Fruit fly (Drosophila melanogaster) whole organism, embryonic: ENCODE data around the gene Dok.

Experiments used
- Asciz ChIP-seq: fragments of 200-800 bp; sonication (Bioruptor generic); optimal IDR thresholded peaks from 2 replicates; lab custom pipeline; 2017; ENCODE audit warnings: missing biosample characterization, mild to moderate bottlenecking, missing genetic modification characterization, missing genetic modification reagents
- Atf6 ChIP-seq: fragments of 200-800 bp; sonication (Bioruptor generic); IDR thresholded peaks from 2 replicates; pipeline ENCODE4 v1.3.6; 2022; ENCODE audit warnings: missing biosample characterization, missing genetic modification characterization
- Awh ChIP-seq: fragments of 200-800 bp; sonication (Bioruptor generic); IDR thresholded peaks from 2 replicates; pipeline ENCODE4, ENCODE4 v1.3.6; 2022; ENCODE audit warnings: missing biosample characterization, missing genetic modification characterization
- Blimp-1 ChIP-seq: fragments of 200-800 bp; sonication (Bioruptor generic); optimal IDR thresholded peaks from 3 replicates; lab custom pipeline; 2018; ENCODE audit warnings: missing biosample characterization, missing genetic modification characterization, mild to moderate bottlenecking, moderate library complexity, missing genetic modification reagents
- CG12219 ChIP-seq: fragments of 200-800 bp; sonication (Bioruptor generic); optimal IDR thresholded peaks from 3 replicates; lab custom pipeline; 2018; ENCODE audit warnings: missing biosample characterization, mild to moderate bottlenecking, missing genetic modification characterization
- CG12769 ChIP-seq: fragments of 200-800 bp; sonication (Bioruptor generic); optimal IDR thresholded peaks from 2 replicates; lab custom pipeline; 2019; ENCODE audit warnings: missing biosample characterization, mild to moderate bottlenecking, missing genetic modification characterization, moderate library complexity
- CG13775 ChIP-seq: fragments of 200-800 bp; sonication (Bioruptor generic); optimal IDR thresholded peaks from 3 replicates; lab custom pipeline; 2017; ENCODE audit warnings: missing biosample characterization, mild to moderate bottlenecking, missing genetic modification characterization
- CG13894 ChIP-seq: fragments of 200-800 bp; sonication (Bioruptor generic); optimal IDR thresholded peaks from 3 replicates; lab custom pipeline; 2018; ENCODE audit warnings: missing biosample characterization, mild to moderate bottlenecking, missing genetic modification characterization, moderate library complexity
- CG15011 ChIP-seq: fragments of 200-800 bp; sonication (Bioruptor generic); optimal IDR thresholded peaks from 3 replicates; lab custom pipeline; 2018; ENCODE audit warnings: missing biosample characterization, mild to moderate bottlenecking, missing genetic modification characterization
- CG15601 ChIP-seq: fragments of 200-800 bp; sonication (Bioruptor generic); optimal IDR thresholded peaks from 3 replicates; lab custom pipeline; 2019; ENCODE audit warnings: missing biosample characterization, mild to moderate bottlenecking, missing genetic modification characterization, moderate library complexity
- CG15696 ChIP-seq: fragments of 200-800 bp; sonication (Bioruptor generic); optimal IDR thresholded peaks from 2 replicates; lab custom pipeline; 2019; ENCODE audit warnings: missing biosample characterization, mild to moderate bottlenecking, missing genetic modification characterization, moderate library complexity
- CG17361 ChIP-seq: fragments of 200-800 bp; sonication (Bioruptor generic); IDR thresholded peaks from 3 replicates; pipeline ENCODE4 v1.3.6; 2022; ENCODE audit warnings: missing biosample characterization, missing genetic modification characterization
- CG17829 ChIP-seq: fragments of 200-800 bp; optimal IDR thresholded peaks from 2 replicates; lab custom pipeline; 2019; ENCODE audit warnings: missing biosample characterization, mild to moderate bottlenecking, missing genetic modification characterization, moderate library complexity
- CG2116 ChIP-seq: fragments of 200-800 bp; sonication (Bioruptor generic); optimal IDR thresholded peaks from 3 replicates; lab custom pipeline; 2018; ENCODE audit warnings: missing biosample characterization, mild to moderate bottlenecking, missing genetic modification characterization
- CG2202 ChIP-seq: fragments of 200-800 bp; sonication (Bioruptor generic); optimal IDR thresholded peaks from 2 replicates; lab custom pipeline; 2018; ENCODE audit warnings: missing biosample characterization, mild to moderate bottlenecking, missing genetic modification characterization
- CG2875 ChIP-seq: fragments of 200-800 bp; sonication (Bioruptor generic); optimal IDR thresholded peaks from 2 replicates; lab custom pipeline; 2017; ENCODE audit warnings: missing biosample characterization, mild to moderate bottlenecking, missing genetic modification characterization, missing genetic modification reagents
- CG4730 ChIP-seq: fragments of 200-800 bp; sonication (Bioruptor generic); IDR thresholded peaks from 2 replicates; pipeline ENCODE4 v1.3.6; 2022; ENCODE audit warnings: missing biosample characterization, missing genetic modification characterization
- CG7271 ChIP-seq: fragments of 200-800 bp; sonication (Bioruptor generic); optimal IDR thresholded peaks from 2 replicates; lab custom pipeline; 2018; ENCODE audit warnings: missing biosample characterization, mild to moderate bottlenecking, missing genetic modification characterization, moderate library complexity
- CG7839 ChIP-seq: fragments of 200-800 bp; sonication (Bioruptor generic); optimal IDR thresholded peaks from 3 replicates; lab custom pipeline; 2018; ENCODE audit warnings: missing biosample characterization, mild to moderate bottlenecking, missing genetic modification characterization, moderate library complexity
- CG8359 ChIP-seq: fragments of 200-800 bp; sonication (Bioruptor generic); optimal IDR thresholded peaks from 2 replicates; lab custom pipeline; 2017; ENCODE audit warnings: missing biosample characterization, mild to moderate bottlenecking, missing genetic modification characterization, borderline replicate concordance
- Camta ChIP-seq: fragments of 200-800 bp; sonication (Bioruptor generic); optimal IDR thresholded peaks from 2 replicates; lab custom pipeline; 2016; ENCODE audit warnings: missing biosample characterization, missing genetic modification characterization
- Deaf1 ChIP-seq: fragments of 200-800 bp; optimal IDR thresholded peaks from 3 replicates; lab custom pipeline; 2019; ENCODE audit warnings: missing biosample characterization, mild to moderate bottlenecking, missing genetic modification characterization, moderate library complexity
- Dek ChIP-seq: fragments of 200-800 bp; sonication (Bioruptor generic); optimal IDR thresholded peaks from 3 replicates; lab custom pipeline; 2019; ENCODE audit warnings: missing biosample characterization, mild to moderate bottlenecking, missing genetic modification characterization, moderate library complexity
- Dfd ChIP-seq, 2 experiments: fragments of >200 bp; optimal IDR thresholded peaks; 2 replicates each; lab custom pipeline; 2017; ENCODE audit warnings: missing biosample characterization in 2 of 2, missing genetic modification characterization in 2 of 2
- E2f1 ChIP-seq: fragments of 200-800 bp; sonication (Bioruptor generic); IDR thresholded peaks from 2 replicates; pipeline ENCODE4 v1.3.6; 2022; ENCODE audit warnings: missing biosample characterization, missing genetic modification characterization
- Elba2 ChIP-seq: fragments of 200-800 bp; sonication (Bioruptor generic); optimal IDR thresholded peaks from 3 replicates; lab custom pipeline; 2016; ENCODE audit warnings: missing biosample characterization, missing genetic modification characterization
- HLH3B ChIP-seq: fragments of 200-800 bp; sonication (Bioruptor generic); IDR thresholded peaks from 2 replicates; pipeline ENCODE4 v1.3.6; 2022; ENCODE audit warnings: missing biosample characterization, missing genetic modification characterization
- Mad ChIP-seq: fragments of 200-800 bp; sonication (Bioruptor generic); optimal IDR thresholded peaks from 2 replicates; lab custom pipeline; 2016; ENCODE audit warnings: missing biosample characterization, missing genetic modification characterization
- Neu2 ChIP-seq: fragments of 200-800 bp; sonication (Bioruptor generic); optimal IDR thresholded peaks from 3 replicates; lab custom pipeline; 2016; ENCODE audit warnings: missing biosample characterization, missing genetic modification characterization, borderline replicate concordance
- Nf-YA ChIP-seq: fragments of 200-800 bp; sonication (Bioruptor generic); IDR thresholded peaks from 2 replicates; pipeline ENCODE4 v1.3.6; 2022; ENCODE audit warnings: missing biosample characterization, missing genetic modification characterization
- Side ChIP-seq: fragments of 200-800 bp; sonication (Bioruptor generic); optimal IDR thresholded peaks from 2 replicates; lab custom pipeline; 2016; ENCODE audit warnings: missing biosample characterization, missing genetic modification characterization
- Tbp ChIP-seq: fragments of >200 bp; optimal IDR thresholded peaks from 2 replicates; lab custom pipeline; 2018; ENCODE audit warnings: missing biosample characterization, missing genetic modification characterization
- Xrp1 ChIP-seq: fragments of 200-800 bp; sonication (Bioruptor generic); IDR thresholded peaks from 2 replicates; pipeline ENCODE4 v1.3.6; 2022; ENCODE audit warnings: missing biosample characterization, missing genetic modification characterization
- bsh ChIP-seq, 2 experiments: fragments of 200-800 bp; sonication (Bioruptor generic); optimal IDR thresholded peaks; 2 replicates each; lab custom pipeline; 2017 to 2018; ENCODE audit warnings: mild to moderate bottlenecking in 2 of 2, missing biosample characterization in 2 of 2, missing genetic modification characterization in 2 of 2, moderate library complexity in 1 of 2
- caup ChIP-seq: fragments of 200-800 bp; sonication (Bioruptor generic); optimal IDR thresholded peaks from 3 replicates; lab custom pipeline; 2017; ENCODE audit warnings: missing biosample characterization, mild to moderate bottlenecking, missing genetic modification characterization, moderate library complexity; ENCODE audit not compliant: severe bottlenecking
- chif ChIP-seq, 2 experiments: fragments of 200-800 bp; sonication (Bioruptor generic); optimal IDR thresholded peaks; 3 replicates each; lab custom pipeline; 2016; ENCODE audit warnings: missing biosample characterization in 2 of 2, missing genetic modification characterization in 2 of 2
- fd3F ChIP-seq: fragments of 200-800 bp; sonication (Bioruptor generic); optimal IDR thresholded peaks from 2 replicates; lab custom pipeline; 2018; ENCODE audit warnings: missing biosample characterization, mild to moderate bottlenecking, missing genetic modification characterization, moderate library complexity
- fd64A ChIP-seq: fragments of 200-800 bp; sonication (Bioruptor generic); optimal IDR thresholded peaks from 3 replicates; lab custom pipeline; 2018; ENCODE audit warnings: missing biosample characterization, mild to moderate bottlenecking, missing genetic modification characterization
- gsb-n ChIP-seq: fragments of 200-800 bp; sonication (Bioruptor generic); optimal IDR thresholded peaks from 3 replicates; lab custom pipeline; 2018; ENCODE audit warnings: missing biosample characterization, mild to moderate bottlenecking, missing genetic modification characterization
- kay ChIP-seq: fragments of 200-800 bp; sonication (Bioruptor generic); optimal IDR thresholded peaks from 2 replicates; lab custom pipeline; 2016; ENCODE audit warnings: missing biosample characterization, missing genetic modification characterization
- knrl ChIP-seq: fragments of 200-800 bp; sonication (Bioruptor generic); IDR thresholded peaks from 3 replicates; pipeline ENCODE4 v1.3.6; 2022; ENCODE audit warnings: missing biosample characterization, missing genetic modification characterization; ENCODE audit not compliant: partially characterized antibody
- lola ChIP-seq, 3 experiments: fragments of >200 bp in 2 of 3; fragments of 200-800 bp in 1 of 3; sonication (Bioruptor generic) in 1 of 3; optimal IDR thresholded peaks; 2 replicates each; lab custom pipeline; 2017 to 2019; ENCODE audit warnings: missing biosample characterization in 3 of 3, missing genetic modification characterization in 3 of 3, mild to moderate bottlenecking in 1 of 3, moderate library complexity in 1 of 3
- onecut ChIP-seq: fragments of 200-800 bp; sonication (Bioruptor generic); IDR thresholded peaks from 2 replicates; pipeline ENCODE4 v1.3.6; 2022; ENCODE audit warnings: missing biosample characterization, missing genetic modification characterization
- org-1 ChIP-seq: fragments of 200-800 bp; sonication (Bioruptor generic); optimal IDR thresholded peaks from 2 replicates; lab custom pipeline; 2017; ENCODE audit warnings: missing biosample characterization, missing genetic modification characterization
- pho ChIP-seq: fragments of 200-800 bp; sonication (Bioruptor generic); optimal IDR thresholded peaks from 2 replicates; lab custom pipeline; 2016; ENCODE audit warnings: missing biosample characterization, missing genetic modification characterization
- pnt ChIP-seq: fragments of 200-800 bp; sonication (Bioruptor generic); optimal IDR thresholded peaks from 3 replicates; lab custom pipeline; 2016; ENCODE audit warnings: missing biosample characterization, missing genetic modification characterization
- ranshi ChIP-seq: fragments of 200-800 bp; sonication (Bioruptor generic); IDR thresholded peaks from 2 replicates; pipeline ENCODE4 v1.3.6; 2022; ENCODE audit warnings: missing biosample characterization, missing genetic modification characterization
- sens ChIP-seq: fragments of 200-800 bp; sonication (Bioruptor generic); peaks from one replicate; lab custom pipeline; 2016; ENCODE audit warnings: missing biosample characterization, missing genetic modification characterization
- slp2 ChIP-seq: fragments of 200-800 bp; sonication (Bioruptor generic); optimal IDR thresholded peaks from 2 replicates; lab custom pipeline; 2016; ENCODE audit warnings: missing biosample characterization, missing genetic modification characterization
- tll ChIP-seq, 2 experiments: fragments of 200-800 bp in 1 of 2; fragments of >200 bp in 1 of 2; sonication (Bioruptor generic) in 1 of 2; optimal IDR thresholded peaks; 2 replicates each; lab custom pipeline; 2017 to 2019; ENCODE audit warnings: missing biosample characterization in 2 of 2, missing genetic modification characterization in 2 of 2, mild to moderate bottlenecking in 1 of 2, moderate library complexity in 1 of 2
- yki ChIP-seq: fragments of >200 bp; optimal IDR thresholded peaks from 3 replicates; lab custom pipeline; 2018

Gene Dok

DNA sequence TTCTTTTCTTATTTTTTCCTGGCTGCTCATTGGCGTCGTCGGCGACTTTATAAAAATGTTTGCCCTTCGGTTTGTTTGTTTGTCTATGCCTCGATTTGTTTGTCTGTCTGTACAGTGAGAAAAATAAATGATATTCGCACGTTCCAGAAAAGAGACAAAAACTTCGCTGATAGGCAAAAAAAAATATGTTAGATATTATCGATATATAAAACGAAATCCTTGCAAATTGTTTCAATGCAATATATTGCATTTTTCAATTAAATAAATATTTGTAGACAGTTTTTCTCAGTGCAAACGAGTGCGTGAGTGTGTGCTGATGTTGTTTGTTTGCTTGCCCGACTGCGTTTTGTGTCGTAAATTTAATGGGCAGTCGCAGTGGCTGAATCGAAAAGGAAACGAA, 47.0 kb upstream of the Dok start (continued):
- TF ChIP-seq ranshi (peak; percentile 39; the same call in 1 of the 2 replicates), kay (GFP tag; lab: Kevin White, UChicago) (no peak), CG12769 (tag; lab: Kevin White, UChicago) (peak; percentile 1), chif (GFP tag; optimal IDR thresholded peaks at IDR 0.05; lab: Kevin White, UChicago) (peak; percentile 66 to 76), tll (GFP tag; optimal IDR thresholded peaks at IDR 0.05; lab: Kevin White, UChicago) (peak in 1 of 2 experiments; percentile 76), bsh (GFP tag; optimal IDR thresholded peaks at IDR 0.05; lab: Kevin White, UChicago) (peak in 1 of 2 experiments; percentile 75), CG7271 (peak; percentile 73), Nf-YA (GFP tag; lab: Robert Waterston, UW) (no peak), onecut (GFP tag; lab: Robert Waterston, UW) (peak; percentile 24; the same call in 1 of the 2 replicates), Awh (GFP tag; lab: Robert Waterston, UW) (0 out of 2 replicates have a peak, but pooled peaks have one; percentile 28), Blimp-1 (GFP tag; lab: Kevin White, UChicago) (peak; percentile 70), CG15696 (tag; lab: Kevin White, UChicago) (peak; percentile 93), caup (peak; percentile 30), CG7839 (tag; lab: Kevin White, UChicago) (peak; percentile 67), yki (no peak), org-1 (GFP tag; lab: Kevin White, UChicago) (peak; percentile 45), CG15601 (tag; lab: Kevin White, UChicago) (peak; percentile 58), fd3F (GFP tag; lab: Kevin White, UChicago) (no peak), CG8359 (GFP tag; lab: Kevin White, UChicago) (peak; percentile 59), Camta (GFP tag; lab: Kevin White, UChicago) (peak; percentile 51), pho (GFP tag; lab: Kevin White, UChicago) (peak; percentile 12), knrl (GFP tag; lab: Robert Waterston, UW) (no peak), Mad (GFP tag; lab: Kevin White, UChicago) (peak; percentile 46), sens (GFP tag; lab: Kevin White, UChicago) (peak; percentile 95), CG17829 (tag; lab: Kevin White, UChicago) (peak; percentile 74), lola (GFP tag; optimal IDR thresholded peaks at IDR 0.05; lab: Kevin White, UChicago) (peak in 1 of 3 experiments; percentile 85), CG17361 (GFP tag; lab: Robert Waterston, UW) (peak; percentile 73), CG2202 (tag; lab: Kevin White, UChicago) (peak; percentile 68), CG12219 (GFP tag; lab: Kevin White, UChicago) (peak; percentile 43), fd64A (GFP tag; lab: Kevin White, UChicago) (no peak), Side (GFP tag; lab: Kevin White, UChicago) (peak; percentile 6), Asciz (GFP tag; lab: Kevin White, UChicago) (peak; percentile 42), Dfd (GFP tag; optimal IDR thresholded peaks at IDR 0.05; lab: Kevin White, UChicago) (no peak), slp2 (GFP tag; lab: Kevin White, UChicago) (peak; percentile 40), CG15011 (GFP tag; lab: Kevin White, UChicago) (peak; percentile 33), HLH3B (GFP tag; lab: Robert Waterston, UW) (peak; percentile 53; the same call in 1 of the 2 replicates), E2f1 (GFP tag; lab: Robert Waterston, UW) (no peak)

DNA sequence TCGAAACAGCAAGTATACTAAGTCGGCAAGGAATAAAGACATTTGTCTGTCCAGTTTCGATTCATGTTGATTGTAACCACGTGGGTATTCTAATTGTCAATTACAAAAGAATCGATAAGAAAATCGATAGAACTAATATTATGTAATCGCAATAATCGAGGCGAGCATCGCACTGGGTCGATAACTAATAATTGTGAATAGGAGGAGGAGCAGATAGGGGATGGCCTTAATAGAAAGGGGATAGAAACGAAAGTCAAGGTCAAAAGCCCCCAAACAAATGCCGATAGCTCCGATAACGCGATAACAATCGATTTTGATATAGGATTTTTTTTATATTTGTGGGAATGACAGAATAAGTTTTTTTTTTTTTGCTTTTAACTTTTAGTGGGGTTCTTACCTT, 39.0 kb upstream of the Dok start:
- TF ChIP-seq gsb-n (tag; lab: Kevin White, UChicago) = no peak
- no peak for TF ChIP-seq Neu2 (GFP tag; lab: Kevin White, UChicago)
- TF ChIP-seq CG13775 (GFP tag; lab: Kevin White, UChicago) = no peak
- TF ChIP-seq Dek (tag; lab: Kevin White, UChicago) = no peak
- TF ChIP-seq CG13894 (tag; lab: Kevin White, UChicago) = no peak
- no peak for TF ChIP-seq Atf6 (GFP tag; lab: Robert Waterston, UW)
- no peak for TF ChIP-seq CG2116
- no peak for TF ChIP-seq Deaf1 (tag; lab: Kevin White, UChicago)
- no peak for TF ChIP-seq pnt
- TF ChIP-seq CG4730 = no peak
- TF ChIP-seq Elba2 (GFP tag; lab: Kevin White, UChicago) = peak; percentile 26
- TF ChIP-seq Xrp1 = no peak
- no peak for TF ChIP-seq CG2875
- TF ChIP-seq Tbp (GFP tag; lab: Kevin White, UChicago) = no peak
